Worm (Caenorhabditis elegans) whole organism, young adult: ENCODE measurements around the gene hpo-10.

Source experiments
- B0019.2 ChIP-seq: fragments of 200-800 bp; sonication (Bioruptor generic); conservative IDR thresholded peaks from 2 replicates; pipeline ENCODE4 v1.3.6; 2022; ENCODE audit warnings: missing genetic modification reagents, missing genetic modification characterization, missing compliant biosample characterization
- F10E7.11 ChIP-seq: sonication (generic microtip); optimal IDR thresholded peaks from 2 replicates; lab custom pipeline; 2017; ENCODE audit warnings: mild to moderate bottlenecking, missing genetic modification characterization, moderate library complexity, missing compliant biosample characterization
- F39B2.1 ChIP-seq: fragments of 200-800 bp; sonication (Bioruptor generic); IDR thresholded peaks from 2 replicates; pipeline ENCODE4 v1.3.6; 2022; ENCODE audit warnings: missing genetic modification reagents, missing genetic modification characterization, missing compliant biosample characterization
- Y53G8AR.9 ChIP-seq: fragments of 200-800 bp; sonication (Bioruptor generic); conservative IDR thresholded peaks from 2 replicates; pipeline ENCODE4 v1.3.6; 2022; ENCODE audit warnings: missing genetic modification reagents, missing genetic modification characterization, missing compliant biosample characterization
- Y67H2A.10 ChIP-seq: fragments of 200-800 bp; sonication (Bioruptor generic); conservative IDR thresholded peaks from 2 replicates; pipeline ENCODE4 v1.3.6; 2022; ENCODE audit warnings: missing genetic modification reagents, missing genetic modification characterization, missing compliant biosample characterization
- egrh-3 ChIP-seq: fragments of 200-800 bp; sonication (Bioruptor generic); IDR thresholded peaks from 2 replicates; pipeline ENCODE4 v1.3.6; 2022; ENCODE audit warnings: missing genetic modification reagents, missing genetic modification characterization, missing compliant biosample characterization
- lin-26 ChIP-seq: fragments of 200-800 bp; sonication (Bioruptor generic); IDR thresholded peaks from 2 replicates; pipeline ENCODE4 v1.3.6; 2022; ENCODE audit warnings: missing genetic modification reagents, missing genetic modification characterization, missing compliant biosample characterization
- madf-8 ChIP-seq: fragments of 200-800 bp; sonication (Bioruptor generic); conservative IDR thresholded peaks from 2 replicates; pipeline ENCODE4 v1.3.6; 2022; ENCODE audit warnings: missing genetic modification reagents, missing genetic modification characterization, missing compliant biosample characterization
- unc-130 ChIP-seq: sonication (generic microtip); optimal IDR thresholded peaks from 2 replicates; lab custom pipeline; 2016; ENCODE audit warnings: missing genetic modification reagents, missing genetic modification characterization, missing compliant biosample characterization

- TF ChIP-seq F10E7.11 (tag; lab: Kevin White, UChicago) = no peak
- no peak for TF ChIP-seq Y53G8AR.9 (GFP tag; lab: Robert Waterston, UW)
- TF ChIP-seq egrh-3 (GFP tag; lab: Robert Waterston, UW) = no peak
- TF ChIP-seq madf-8 = no peak
- TF ChIP-seq unc-130 = no peak
- no peak for TF ChIP-seq lin-26
- TF ChIP-seq B0019.2 (GFP tag; lab: Robert Waterston, UW) = no peak
- no peak for TF ChIP-seq F39B2.1 (GFP tag; lab: Robert Waterston, UW)
- TF ChIP-seq Y67H2A.10 (GFP tag; lab: Robert Waterston, UW) = no peak
Observed at ce11 chrIII:5838159-5839046, 40.9 kb upstream of the hpo-10 start.
